Worm (Caenorhabditis elegans) whole organism, midembryonic: Measurements from ENCODE around the gene plrg-1.

Experiments
- T22C8.4 ChIP-seq: fragments of 200-800 bp; sonication (Bioruptor generic); IDR thresholded peaks from 2 replicates; pipeline ENCODE4 v1.3.6; 2022; ENCODE audit warnings: missing genetic modification characterization, missing compliant biosample characterization
- cog-1 ChIP-seq: sonication (generic microtip); optimal IDR thresholded peaks from 2 replicates; lab custom pipeline; 2016; ENCODE audit warnings: missing genetic modification characterization, missing compliant biosample characterization
- flt-1 ChIP-seq: fragments of 200-800 bp; sonication (Bioruptor generic); IDR thresholded peaks from 2 replicates; pipeline ENCODE4 v1.3.6; 2022; ENCODE audit warnings: missing genetic modification characterization, missing compliant biosample characterization
- klf-2 ChIP-seq: fragments of 200-800 bp; sonication (Bioruptor generic); conservative IDR thresholded peaks from 2 replicates; pipeline ENCODE4 v1.3.6; 2022; ENCODE audit warnings: missing genetic modification reagents, missing genetic modification characterization, missing compliant biosample characterization
- med-1 ChIP-seq: sonication (generic microtip); optimal IDR thresholded peaks from 2 replicates; lab custom pipeline; 2017; ENCODE audit warnings: missing genetic modification characterization, mild to moderate bottlenecking, missing compliant biosample characterization, antibody characterized with exemption, missing genetic modification reagents; ENCODE audit not compliant: insufficient read depth
- ref-1 ChIP-seq: fragments of 200-800 bp; sonication (Bioruptor generic); conservative IDR thresholded peaks from 2 replicates; pipeline ENCODE4 v1.3.6; 2022; ENCODE audit warnings: missing genetic modification reagents, missing genetic modification characterization, missing compliant biosample characterization
- tab-1 ChIP-seq: fragments of 200-800 bp; sonication (Bioruptor generic); IDR thresholded peaks from 2 replicates; pipeline ENCODE4 v1.3.6; 2022; ENCODE audit warnings: missing genetic modification characterization, missing compliant biosample characterization
- ztf-23 ChIP-seq: fragments of 200-800 bp; sonication (Bioruptor generic); IDR thresholded peaks from 2 replicates; pipeline ENCODE4 v1.3.6; 2022; ENCODE audit warnings: missing genetic modification reagents, missing genetic modification characterization, missing compliant biosample characterization
- ztf-29 ChIP-seq: fragments of 200-800 bp; sonication (Bioruptor generic); IDR thresholded peaks from 2 replicates; pipeline ENCODE4 v1.3.6; 2022; ENCODE audit warnings: missing genetic modification reagents, missing genetic modification characterization, missing compliant biosample characterization

- TF ChIP-seq med-1 (GFP tag; lab: Kevin White, UChicago) = no peak
- TF ChIP-seq ref-1 (GFP tag; lab: Robert Waterston, UW) = no peak
- TF ChIP-seq flt-1 = no peak
- no peak for TF ChIP-seq T22C8.4 (GFP tag; lab: Robert Waterston, UW)
- TF ChIP-seq tab-1 (GFP tag; lab: Robert Waterston, UW) = no peak
- TF ChIP-seq klf-2 (GFP tag; lab: Robert Waterston, UW) = no peak
- TF ChIP-seq ztf-29 (GFP tag; lab: Robert Waterston, UW) = no peak
- TF ChIP-seq ztf-23 (GFP tag; lab: Robert Waterston, UW) = no peak
- TF ChIP-seq cog-1 (tag; lab: Kevin White, UChicago) = no peak
Measured at ce11 chrV:10768892-10769291, 38.8 kb downstream of the plrg-1 start.
